Fruit fly (Drosophila melanogaster) whole organism, embryonic: ENCODE data around the gene nop5.

Experiments used
- BEAF-32 ChIP-seq: fragments of 200-800 bp; sonication (Bioruptor generic); optimal IDR thresholded peaks from 3 replicates; lab custom pipeline; 2017; ENCODE audit warnings: missing biosample characterization, missing genetic modification characterization, mild to moderate bottlenecking, moderate library complexity, missing genetic modification reagents
- CG10431 ChIP-seq: fragments of 200-800 bp; sonication (Bioruptor generic); optimal IDR thresholded peaks from 3 replicates; lab custom pipeline; 2018; ENCODE audit warnings: missing biosample characterization, mild to moderate bottlenecking, missing genetic modification characterization
- CG10979 ChIP-seq: fragments of 200-800 bp; sonication (Bioruptor generic); optimal IDR thresholded peaks from 2 replicates; lab custom pipeline; 2018; ENCODE audit warnings: missing biosample characterization, mild to moderate bottlenecking, missing genetic modification characterization, moderate library complexity
- CG1233 ChIP-seq: fragments of 200-800 bp; sonication (Bioruptor generic); optimal IDR thresholded peaks from 4 replicates; lab custom pipeline; 2018; ENCODE audit warnings: missing biosample characterization, mild to moderate bottlenecking, missing genetic modification characterization
- CG13775 ChIP-seq: fragments of 200-800 bp; sonication (Bioruptor generic); optimal IDR thresholded peaks from 3 replicates; lab custom pipeline; 2017; ENCODE audit warnings: missing biosample characterization, mild to moderate bottlenecking, missing genetic modification characterization
- CG14014 ChIP-seq: fragments of 200-800 bp; sonication (Bioruptor generic); IDR thresholded peaks from 2 replicates; pipeline ENCODE4 v1.3.6; 2022; ENCODE audit warnings: missing biosample characterization, missing genetic modification characterization
- CG14667 ChIP-seq: fragments of 200-800 bp; sonication (Bioruptor generic); IDR thresholded peaks from 2 replicates; pipeline ENCODE4 v1.3.6; 2022; ENCODE audit warnings: missing biosample characterization, missing genetic modification characterization
- CG14860 ChIP-seq: fragments of 200-800 bp; sonication (Bioruptor generic); IDR thresholded peaks from 3 replicates; pipeline ENCODE4 v1.3.6; 2022; ENCODE audit warnings: missing biosample characterization, missing genetic modification characterization; ENCODE audit not compliant: partially characterized antibody
- CG15269 ChIP-seq: fragments of 200-800 bp; sonication (Bioruptor generic); optimal IDR thresholded peaks from 2 replicates; lab custom pipeline; 2018; ENCODE audit warnings: missing biosample characterization, mild to moderate bottlenecking, missing genetic modification characterization, moderate library complexity
- CG15601 ChIP-seq: fragments of 200-800 bp; sonication (Bioruptor generic); optimal IDR thresholded peaks from 3 replicates; lab custom pipeline; 2019; ENCODE audit warnings: missing biosample characterization, mild to moderate bottlenecking, missing genetic modification characterization, moderate library complexity
- CG33213 ChIP-seq: fragments of 200-800 bp; sonication (Bioruptor generic); optimal IDR thresholded peaks from 3 replicates; lab custom pipeline; 2016; ENCODE audit warnings: missing biosample characterization, missing genetic modification characterization
- CG33557 ChIP-seq: fragments of 200-800 bp; sonication (Bioruptor generic); optimal IDR thresholded peaks from 2 replicates; lab custom pipeline; 2019; ENCODE audit warnings: missing biosample characterization, mild to moderate bottlenecking, missing genetic modification characterization, moderate library complexity
- CG3847 ChIP-seq: fragments of 200-800 bp; sonication (Bioruptor generic); IDR thresholded peaks from 2 replicates; pipeline ENCODE4 v1.3.6; 2022; ENCODE audit warnings: missing biosample characterization, missing genetic modification characterization
- CG6272 ChIP-seq: fragments of 200-800 bp; sonication (Bioruptor generic); IDR thresholded peaks from 2 replicates; pipeline ENCODE4 v1.3.6; 2022; ENCODE audit warnings: missing biosample characterization, missing genetic modification characterization
- CG6813 ChIP-seq: fragments of 200-800 bp; sonication (Bioruptor generic); optimal IDR thresholded peaks from 2 replicates; lab custom pipeline; 2017; ENCODE audit warnings: missing biosample characterization, missing genetic modification characterization, mild to moderate bottlenecking, moderate library complexity, missing genetic modification reagents
- CG7372 ChIP-seq: fragments of 200-800 bp; sonication (Bioruptor generic); IDR thresholded peaks from 2 replicates; pipeline ENCODE4 v1.3.6; 2022; ENCODE audit warnings: missing biosample characterization, missing genetic modification characterization
- CG7786 ChIP-seq: fragments of 200-800 bp; sonication (Bioruptor generic); optimal IDR thresholded peaks from 2 replicates; lab custom pipeline; 2016; ENCODE audit warnings: missing biosample characterization, missing genetic modification characterization
- CG9215 ChIP-seq: fragments of 200-800 bp; sonication (Bioruptor generic); IDR thresholded peaks from 2 replicates; pipeline ENCODE4 v1.3.6; 2022; ENCODE audit warnings: missing biosample characterization, missing genetic modification characterization
- CG9727 ChIP-seq: fragments of 200-800 bp; sonication (Bioruptor generic); optimal IDR thresholded peaks from 3 replicates; lab custom pipeline; 2017; ENCODE audit warnings: missing biosample characterization, mild to moderate bottlenecking, missing genetic modification characterization
- CoRest ChIP-seq: fragments of 200-800 bp; sonication (Bioruptor generic); optimal IDR thresholded peaks from 3 replicates; lab custom pipeline; 2018; ENCODE audit warnings: missing biosample characterization, mild to moderate bottlenecking, missing genetic modification characterization, moderate library complexity
- Dad ChIP-seq: fragments of 200-800 bp; sonication (Bioruptor generic); optimal IDR thresholded peaks from 3 replicates; lab custom pipeline; 2016; ENCODE audit warnings: missing biosample characterization, missing genetic modification characterization
- Dek ChIP-seq: fragments of 200-800 bp; sonication (Bioruptor generic); optimal IDR thresholded peaks from 3 replicates; lab custom pipeline; 2019; ENCODE audit warnings: missing biosample characterization, mild to moderate bottlenecking, missing genetic modification characterization, moderate library complexity
- Dll ChIP-seq: fragments of 200-800 bp; sonication (Bioruptor generic); IDR thresholded peaks from 4 replicates; pipeline ENCODE4 v1.3.6; 2022; ENCODE audit warnings: missing biosample characterization, missing genetic modification characterization; ENCODE audit not compliant: partially characterized antibody
- E2f2 ChIP-seq: fragments of 200-800 bp; sonication (Bioruptor generic); IDR thresholded peaks from 2 replicates; pipeline ENCODE4 v1.3.6; 2022; ENCODE audit warnings: missing biosample characterization, missing genetic modification characterization
- Eip74EF ChIP-seq, 2 experiments: fragments of 200-800 bp in 1 of 2; fragments of >200 bp in 1 of 2; sonication (Bioruptor generic) in 1 of 2; optimal IDR thresholded peaks; 2 replicates each; lab custom pipeline; 2017 to 2019; ENCODE audit warnings: missing biosample characterization in 2 of 2, missing genetic modification characterization in 2 of 2, mild to moderate bottlenecking in 1 of 2, moderate library complexity in 1 of 2
- Elba2 ChIP-seq: fragments of 200-800 bp; sonication (Bioruptor generic); optimal IDR thresholded peaks from 3 replicates; lab custom pipeline; 2016; ENCODE audit warnings: missing biosample characterization, missing genetic modification characterization
- Ets97D ChIP-seq: fragments of 200-800 bp; sonication (Bioruptor generic); optimal IDR thresholded peaks from 3 replicates; lab custom pipeline; 2016; ENCODE audit warnings: missing biosample characterization, missing genetic modification characterization
- Gsc ChIP-seq: fragments of 200-800 bp; sonication (Bioruptor generic); IDR thresholded peaks from 2 replicates; pipeline ENCODE4 v1.3.6; 2022; ENCODE audit warnings: missing biosample characterization, missing genetic modification characterization
- H15 ChIP-seq: fragments of 200-800 bp; sonication (Bioruptor generic); IDR thresholded peaks from 3 replicates; pipeline ENCODE4 v1.3.6; 2022; ENCODE audit warnings: missing biosample characterization, missing genetic modification characterization
- HLH3B ChIP-seq: fragments of 200-800 bp; sonication (Bioruptor generic); IDR thresholded peaks from 2 replicates; pipeline ENCODE4 v1.3.6; 2022; ENCODE audit warnings: missing biosample characterization, missing genetic modification characterization
- Hsf ChIP-seq: fragments of 200-800 bp; sonication (Bioruptor generic); optimal IDR thresholded peaks from 3 replicates; lab custom pipeline; 2016; ENCODE audit warnings: missing biosample characterization, missing genetic modification characterization
- Lhr ChIP-seq: fragments of 200-800 bp; sonication (Bioruptor generic); optimal IDR thresholded peaks from 3 replicates; lab custom pipeline; 2017; ENCODE audit warnings: mild to moderate bottlenecking, missing biosample characterization, missing genetic modification reagents, missing genetic modification characterization
- ac ChIP-seq: fragments of 200-800 bp; sonication (Bioruptor generic); optimal IDR thresholded peaks from 3 replicates; lab custom pipeline; 2017; ENCODE audit warnings: missing biosample characterization, mild to moderate bottlenecking, missing genetic modification characterization
- aop ChIP-seq: fragments of 200-800 bp; sonication (Bioruptor generic); IDR thresholded peaks from 2 replicates; pipeline ENCODE4 v1.3.6; 2022; ENCODE audit warnings: missing biosample characterization, missing genetic modification characterization
- ap ChIP-seq: fragments of 200-800 bp; sonication (Bioruptor generic); IDR thresholded peaks from 2 replicates; pipeline ENCODE4 v1.3.6; 2022; ENCODE audit warnings: missing biosample characterization, missing genetic modification characterization
- ara ChIP-seq: fragments of 200-800 bp; sonication (Bioruptor generic); IDR thresholded peaks from 2 replicates; pipeline ENCODE4 v1.3.6; 2022; ENCODE audit warnings: missing biosample characterization, missing genetic modification characterization
- ash1 ChIP-seq: fragments of 200-800 bp; sonication (Bioruptor generic); optimal IDR thresholded peaks from 2 replicates; lab custom pipeline; 2018; ENCODE audit warnings: missing biosample characterization, mild to moderate bottlenecking, missing genetic modification characterization
- az2 ChIP-seq: fragments of 200-800 bp; sonication (Bioruptor generic); optimal IDR thresholded peaks from 3 replicates; lab custom pipeline; 2016; ENCODE audit warnings: missing biosample characterization, missing genetic modification characterization
- fu2 ChIP-seq: fragments of 200-800 bp; sonication (Bioruptor generic); optimal IDR thresholded peaks from 2 replicates; lab custom pipeline; 2016; ENCODE audit warnings: missing biosample characterization, missing genetic modification characterization
- gce ChIP-seq: fragments of 200-800 bp; sonication (Bioruptor generic); IDR thresholded peaks from 3 replicates; pipeline ENCODE4 v1.3.6; 2022; ENCODE audit warnings: missing biosample characterization, missing genetic modification characterization
- ind ChIP-seq: fragments of 200-800 bp; sonication (Bioruptor generic); optimal IDR thresholded peaks from 3 replicates; lab custom pipeline; 2016; ENCODE audit warnings: missing biosample characterization, missing genetic modification characterization
- klu ChIP-seq: fragments of 200-800 bp; sonication (Bioruptor generic); IDR thresholded peaks from 2 replicates; pipeline ENCODE4 v1.3.6; 2022; ENCODE audit warnings: missing biosample characterization, missing genetic modification characterization
- pho ChIP-seq: fragments of 200-800 bp; sonication (Bioruptor generic); optimal IDR thresholded peaks from 2 replicates; lab custom pipeline; 2016; ENCODE audit warnings: missing biosample characterization, missing genetic modification characterization
- phol ChIP-seq: fragments of 200-800 bp; sonication (Bioruptor generic); optimal IDR thresholded peaks from 3 replicates; lab custom pipeline; 2018; ENCODE audit warnings: missing biosample characterization, mild to moderate bottlenecking, missing genetic modification characterization, moderate library complexity
- pnt ChIP-seq: fragments of 200-800 bp; sonication (Bioruptor generic); optimal IDR thresholded peaks from 3 replicates; lab custom pipeline; 2016; ENCODE audit warnings: missing biosample characterization, missing genetic modification characterization
- psq ChIP-seq: fragments of 200-800 bp; sonication (Bioruptor generic); optimal IDR thresholded peaks from 2 replicates; lab custom pipeline; 2017; ENCODE audit warnings: missing biosample characterization, missing genetic modification characterization
- pzg ChIP-seq: fragments of 200-800 bp; sonication (Bioruptor generic); optimal IDR thresholded peaks from 3 replicates; lab custom pipeline; 2018; ENCODE audit warnings: missing biosample characterization, mild to moderate bottlenecking, missing genetic modification characterization, moderate library complexity
- sna ChIP-seq: fragments of 200-800 bp; sonication (Bioruptor generic); IDR thresholded peaks from 2 replicates; pipeline ENCODE4 v1.3.6; 2022; ENCODE audit warnings: missing biosample characterization, missing genetic modification characterization; ENCODE audit not compliant: partially characterized antibody
- trem ChIP-seq: fragments of 200-800 bp; optimal IDR thresholded peaks from 3 replicates; lab custom pipeline; 2019; ENCODE audit warnings: missing biosample characterization, mild to moderate bottlenecking, missing genetic modification characterization, moderate library complexity
- tx ChIP-seq: fragments of 200-800 bp; sonication (Bioruptor generic); optimal IDR thresholded peaks from 2 replicates; lab custom pipeline; 2016; ENCODE audit warnings: missing biosample characterization, missing genetic modification characterization
- zfh1 ChIP-seq: fragments of 200-800 bp; sonication (Bioruptor generic); IDR thresholded peaks from 3 replicates; pipeline ENCODE4 v1.3.6; 2022; ENCODE audit warnings: missing biosample characterization, missing genetic modification characterization

Gene nop5

DNA sequence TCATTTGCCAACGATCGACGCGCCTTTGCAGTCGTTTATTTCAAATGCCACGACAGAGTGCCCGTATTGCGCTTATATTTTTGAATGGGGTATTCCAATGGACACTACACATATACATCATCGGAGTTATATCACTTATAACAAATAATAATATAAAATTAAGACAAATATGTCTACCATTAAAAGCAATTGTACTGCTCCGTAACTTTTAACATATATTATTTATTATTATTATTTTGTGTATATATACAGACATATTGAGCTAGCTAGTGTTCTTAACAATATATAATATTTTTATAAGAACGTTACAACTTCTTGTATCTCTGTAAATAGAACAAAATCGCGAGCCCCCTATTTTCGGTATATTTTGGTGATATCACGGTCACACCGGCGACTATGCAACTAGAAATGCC, 45.5 kb upstream of the nop5 start, which contains the start of the genes sip2 and Coprox (continued):
- TF ChIP-seq fu2 (GFP tag; lab: Kevin White, UChicago) (no peak), CG9727 (GFP tag; lab: Kevin White, UChicago) (peak; percentile 69), Dll (GFP tag; lab: Robert Waterston, UW) (0 out of 4 replicates have a peak, but pooled peaks have one; percentile 13), trem (peak; percentile 80), ac (GFP tag; lab: Kevin White, UChicago) (no peak), CG13775 (peak; percentile 68), pzg (GFP tag; lab: Kevin White, UChicago) (peak; percentile 39), phol (tag; lab: Kevin White, UChicago) (peak; percentile 76), CG9215 (GFP tag; lab: Robert Waterston, UW) (peak; percentile 46), CG15269 (tag; lab: Kevin White, UChicago) (no peak), CG10979 (tag; lab: Kevin White, UChicago) (peak; percentile 62), Eip74EF (GFP tag; optimal IDR thresholded peaks at IDR 0.05; lab: Kevin White, UChicago) (peak in 1 of 2 experiments; percentile 46), CG33213 (GFP tag; lab: Kevin White, UChicago) (no peak), CG7372 (GFP tag; lab: Robert Waterston, UW) (0 out of 2 replicates have a peak, but pooled peaks have one; percentile 23), Gsc (GFP tag; lab: Robert Waterston, UW) (no peak), gce (GFP tag; lab: Robert Waterston, UW) (no peak), CG10431 (GFP tag; lab: Kevin White, UChicago) (peak; percentile 75), CG3847 (no peak), Hsf (GFP tag; lab: Kevin White, UChicago) (no peak), Dek (tag; lab: Kevin White, UChicago) (peak; percentile 74), Dad (no peak), tx (no peak), E2f2 (peak; percentile 84), CG6272 (GFP tag; lab: Robert Waterston, UW) (no peak), CG14860 (GFP tag; lab: Robert Waterston, UW) (no peak), pho (GFP tag; lab: Kevin White, UChicago) (no peak), sna (GFP tag; lab: Robert Waterston, UW) (no peak), CoRest (peak; percentile 85), HLH3B (peak; percentile 29; the same call in 1 of the 2 replicates), pnt (GFP tag; lab: Kevin White, UChicago) (no peak), ap (no peak), zfh1 (GFP tag; lab: Robert Waterston, UW) (no peak), CG6813 (GFP tag; lab: Kevin White, UChicago) (no peak), az2 (GFP tag; lab: Kevin White, UChicago) (peak; percentile 63), CG33557 (GFP tag; lab: Kevin White, UChicago) (peak; percentile 62), Elba2 (GFP tag; lab: Kevin White, UChicago) (no peak), CG14014 (peak; percentile 59), CG1233 (GFP tag; lab: Kevin White, UChicago) (no peak), Lhr (peak; percentile 33), psq (GFP tag; lab: Kevin White, UChicago) (no peak), H15 (GFP tag; lab: Robert Waterston, UW) (no peak), ind (peak; percentile 69), ash1 (GFP tag; lab: Kevin White, UChicago) (no peak), klu (no peak), ara (GFP tag; lab: Robert Waterston, UW) (no peak), CG7786 (GFP tag; lab: Kevin White, UChicago) (no peak), BEAF-32 (GFP tag; lab: Kevin White, UChicago) (peak; percentile 35), CG15601 (tag; lab: Kevin White, UChicago) (peak; percentile 78), CG14667 (0 out of 2 replicates have a peak, but pooled peaks have one; percentile 14), aop (GFP tag; lab: Robert Waterston, UW) (no peak), Ets97D (GFP tag; lab: Kevin White, UChicago) (no peak)
